Fruit fly (Drosophila melanogaster) Kc167 (cell line): ENCODE results near the gene CG13005.

Source experiments
- Sin3A ChIP-seq: fragments of >200 bp; optimal IDR thresholded peaks from 2 replicates; lab custom pipeline; 2018; ENCODE audit warnings: missing external identifiers
- h ChIP-seq: fragments of >200 bp; optimal IDR thresholded peaks from 3 replicates; lab custom pipeline; 2018; ENCODE audit warnings: missing external identifiers
- insv ChIP-seq: fragments of >200 bp; optimal IDR thresholded peaks from 3 replicates; lab custom pipeline; 2018; ENCODE audit warnings: missing external identifiers
- ttk ChIP-seq: sonication (Bioruptor generic); optimal IDR thresholded peaks from 2 replicates; lab custom pipeline; 2017; ENCODE audit warnings: missing external identifiers

DNA sequence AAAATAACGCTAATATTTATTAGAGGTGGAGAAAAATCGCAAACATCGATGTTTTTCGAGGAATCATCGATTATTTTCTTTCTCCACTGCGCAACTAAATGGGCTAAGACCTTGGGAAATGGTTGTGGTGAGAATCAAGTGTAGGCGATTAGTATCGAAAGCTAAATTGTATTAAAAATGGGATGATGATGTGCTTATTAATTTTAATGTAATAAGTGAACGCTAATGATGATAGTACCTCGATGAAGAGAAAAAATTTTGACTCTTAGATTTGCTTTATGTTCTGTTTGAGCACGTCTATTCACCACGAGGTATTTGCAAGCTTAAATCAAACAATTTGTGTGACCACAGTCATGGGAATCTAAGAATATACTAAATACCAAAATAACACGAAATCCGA lies at the start of gene CG13005, which contains the start of gene Rai1:
- TF ChIP-seq insv (lab: Kevin White, UChicago): no peak
- no peak for TF ChIP-seq Sin3A
- TF ChIP-seq h: no peak
- TF ChIP-seq ttk: no peak
